Worm (Caenorhabditis elegans) whole organism, late embryonic: ENCODE data around the gene sec-61.B.

ENCODE experiments used
- dmd-4 ChIP-seq: sonication (generic microtip); optimal IDR thresholded peaks from 2 replicates; lab custom pipeline; 2016; ENCODE audit warnings: borderline replicate concordance, missing genetic modification characterization, missing compliant biosample characterization
- dve-1 ChIP-seq: sonication (generic microtip); optimal IDR thresholded peaks from 2 replicates; lab custom pipeline; 2017; ENCODE audit warnings: antibody characterized with exemption, mild to moderate bottlenecking, missing genetic modification characterization, missing compliant biosample characterization
- elt-2 ChIP-seq: sonication (generic microtip); optimal IDR thresholded peaks from 2 replicates; lab custom pipeline; 2016; ENCODE audit warnings: missing genetic modification reagents, missing genetic modification characterization, missing compliant biosample characterization
- ets-4 ChIP-seq: sonication (generic microtip); optimal IDR thresholded peaks from 2 replicates; lab custom pipeline; 2016; ENCODE audit warnings: missing genetic modification characterization, missing compliant biosample characterization
- fax-1 ChIP-seq: sonication (generic microtip); optimal IDR thresholded peaks from 2 replicates; lab custom pipeline; 2016; ENCODE audit warnings: missing genotype, missing genetic modification characterization, missing compliant biosample characterization
- nfya-1 ChIP-seq: sonication (generic microtip); optimal IDR thresholded peaks from 2 replicates; lab custom pipeline; 2017; ENCODE audit warnings: missing genetic modification characterization, mild to moderate bottlenecking, missing compliant biosample characterization, antibody characterized with exemption, moderate library complexity
- nhr-11 ChIP-seq: fragments of 150-350 bp; optimal IDR thresholded peaks from 2 replicates; lab custom pipeline; 2014; ENCODE audit warnings: missing biosample characterization, missing genetic modification characterization
- pha-4 ChIP-seq: fragments of 150-350 bp; optimal IDR thresholded peaks from 2 replicates; lab custom pipeline; 2018; ENCODE audit warnings: missing biosample characterization, missing genetic modification reagents, missing genetic modification characterization
- unc-3 ChIP-seq, 2 experiments: fragments of 200-800 bp in 1 of 2; sonication (Bioruptor generic) in 1 of 2; sonication (generic microtip) in 1 of 2; conservative IDR thresholded peaks in 1 of 2; optimal IDR thresholded peaks in 1 of 2; 2 replicates each; pipeline versions ENCODE4 v1.3.6 to Lab custom; 2016 to 2022; ENCODE audit warnings: missing compliant biosample characterization in 2 of 2, missing genetic modification characterization in 2 of 2, missing genetic modification reagents in 1 of 2
- unc-42 ChIP-seq: sonication (generic microtip); optimal IDR thresholded peaks from 2 replicates; lab custom pipeline; 2016; ENCODE audit warnings: missing genotype, missing genetic modification characterization, missing compliant biosample characterization

ce11 chrIV:2395997-2396396 lies 7.5 kb upstream of the sec-61.B start:
- no peak for TF ChIP-seq nfya-1
- no peak for TF ChIP-seq dve-1 (tag; lab: Kevin White, UChicago)
- TF ChIP-seq unc-3 (GFP tag; conservative IDR thresholded peaks at IDR 0.05; lab: Robert Waterston, UW), result no peak
- TF ChIP-seq unc-3 (tag; optimal IDR thresholded peaks at IDR 0.05; lab: Kevin White, UChicago), result no peak
- TF ChIP-seq fax-1, result no peak
- no peak for TF ChIP-seq dmd-4 (tag; lab: Kevin White, UChicago)
- TF ChIP-seq ets-4, result no peak
- TF ChIP-seq pha-4 (tag; lab: Kevin White, UChicago), result no peak
- TF ChIP-seq unc-42 (tag; lab: Kevin White, UChicago), result no peak
- no peak for TF ChIP-seq elt-2 (tag; lab: Kevin White, UChicago)
- TF ChIP-seq nhr-11 (tag; lab: Kevin White, UChicago), result no peak
